Fruit fly (Drosophila melanogaster) whole organism, embryonic: ENCODE data around the gene dmrt93B.

Experiments
- Ada2b ChIP-seq: fragments of 200-800 bp; sonication (Bioruptor generic); IDR thresholded peaks from 2 replicates; pipeline ENCODE4 v1.3.6; 2022; ENCODE audit warnings: missing biosample characterization, missing genetic modification characterization
- Awh ChIP-seq: fragments of 200-800 bp; sonication (Bioruptor generic); IDR thresholded peaks from 2 replicates; pipeline ENCODE4, ENCODE4 v1.3.6; 2022; ENCODE audit warnings: missing biosample characterization, missing genetic modification characterization
- CG10147 ChIP-seq: fragments of 200-800 bp; sonication (Bioruptor generic); optimal IDR thresholded peaks from 2 replicates; lab custom pipeline; 2019; ENCODE audit warnings: missing biosample characterization, mild to moderate bottlenecking, missing genetic modification characterization, moderate library complexity
- CG10321 ChIP-seq: fragments of 200-800 bp; sonication (Bioruptor generic); IDR thresholded peaks from 2 replicates; pipeline ENCODE4 v1.3.6; 2022; ENCODE audit warnings: missing biosample characterization, missing genetic modification characterization
- CG10979 ChIP-seq: fragments of 200-800 bp; sonication (Bioruptor generic); optimal IDR thresholded peaks from 2 replicates; lab custom pipeline; 2018; ENCODE audit warnings: missing biosample characterization, mild to moderate bottlenecking, missing genetic modification characterization, moderate library complexity
- CG13296 ChIP-seq: fragments of 200-800 bp; sonication (Bioruptor generic); optimal IDR thresholded peaks from 3 replicates; lab custom pipeline; 2018; ENCODE audit warnings: missing biosample characterization, mild to moderate bottlenecking, missing genetic modification characterization
- CG15696 ChIP-seq: fragments of 200-800 bp; sonication (Bioruptor generic); optimal IDR thresholded peaks from 2 replicates; lab custom pipeline; 2019; ENCODE audit warnings: missing biosample characterization, mild to moderate bottlenecking, missing genetic modification characterization, moderate library complexity
- CG1647 ChIP-seq: fragments of 200-800 bp; sonication (Bioruptor generic); optimal IDR thresholded peaks from 3 replicates; lab custom pipeline; 2016; ENCODE audit warnings: missing biosample characterization, missing genetic modification characterization
- CG17361 ChIP-seq: fragments of 200-800 bp; sonication (Bioruptor generic); IDR thresholded peaks from 3 replicates; pipeline ENCODE4 v1.3.6; 2022; ENCODE audit warnings: missing biosample characterization, missing genetic modification characterization
- CG2199 ChIP-seq: fragments of 200-800 bp; sonication (Bioruptor generic); IDR thresholded peaks from 3 replicates; pipeline ENCODE4 v1.3.6; 2022; ENCODE audit warnings: missing biosample characterization, missing genetic modification characterization
- CG3281 ChIP-seq: fragments of 200-800 bp; sonication (Bioruptor generic); optimal IDR thresholded peaks from 3 replicates; lab custom pipeline; 2017; ENCODE audit warnings: missing biosample characterization, mild to moderate bottlenecking, missing genetic modification characterization
- CG6272 ChIP-seq: fragments of 200-800 bp; sonication (Bioruptor generic); IDR thresholded peaks from 2 replicates; pipeline ENCODE4 v1.3.6; 2022; ENCODE audit warnings: missing biosample characterization, missing genetic modification characterization
- CG7271 ChIP-seq: fragments of 200-800 bp; sonication (Bioruptor generic); optimal IDR thresholded peaks from 2 replicates; lab custom pipeline; 2018; ENCODE audit warnings: missing biosample characterization, mild to moderate bottlenecking, missing genetic modification characterization, moderate library complexity
- CG9215 ChIP-seq: fragments of 200-800 bp; sonication (Bioruptor generic); IDR thresholded peaks from 2 replicates; pipeline ENCODE4 v1.3.6; 2022; ENCODE audit warnings: missing biosample characterization, missing genetic modification characterization
- CG9817 ChIP-seq: fragments of 200-800 bp; sonication (Bioruptor generic); optimal IDR thresholded peaks from 2 replicates; lab custom pipeline; 2018; ENCODE audit warnings: missing biosample characterization, mild to moderate bottlenecking, missing genetic modification characterization, moderate library complexity
- CG9876 ChIP-seq: fragments of 200-800 bp; sonication (Bioruptor generic); optimal IDR thresholded peaks from 2 replicates; lab custom pipeline; 2016; ENCODE audit warnings: missing biosample characterization, missing genetic modification characterization
- Camta ChIP-seq: fragments of 200-800 bp; sonication (Bioruptor generic); optimal IDR thresholded peaks from 2 replicates; lab custom pipeline; 2016; ENCODE audit warnings: missing biosample characterization, missing genetic modification characterization
- Deaf1 ChIP-seq: fragments of 200-800 bp; optimal IDR thresholded peaks from 3 replicates; lab custom pipeline; 2019; ENCODE audit warnings: missing biosample characterization, mild to moderate bottlenecking, missing genetic modification characterization, moderate library complexity
- Dek ChIP-seq: fragments of 200-800 bp; sonication (Bioruptor generic); optimal IDR thresholded peaks from 3 replicates; lab custom pipeline; 2019; ENCODE audit warnings: missing biosample characterization, mild to moderate bottlenecking, missing genetic modification characterization, moderate library complexity
- Dll ChIP-seq: fragments of 200-800 bp; sonication (Bioruptor generic); IDR thresholded peaks from 4 replicates; pipeline ENCODE4 v1.3.6; 2022; ENCODE audit warnings: missing biosample characterization, missing genetic modification characterization; ENCODE audit not compliant: partially characterized antibody
- Doc2 ChIP-seq: fragments of 200-800 bp; sonication (Bioruptor generic); IDR thresholded peaks from 2 replicates; pipeline ENCODE4 v1.3.6; 2022; ENCODE audit warnings: missing biosample characterization, missing genetic modification characterization
- Fer3 ChIP-seq: fragments of 200-800 bp; sonication (Bioruptor generic); optimal IDR thresholded peaks from 2 replicates; lab custom pipeline; 2018; ENCODE audit warnings: missing biosample characterization, mild to moderate bottlenecking, missing genetic modification characterization, moderate library complexity
- H15 ChIP-seq: fragments of 200-800 bp; sonication (Bioruptor generic); IDR thresholded peaks from 3 replicates; pipeline ENCODE4 v1.3.6; 2022; ENCODE audit warnings: missing biosample characterization, missing genetic modification characterization
- Hsf ChIP-seq: fragments of 200-800 bp; sonication (Bioruptor generic); optimal IDR thresholded peaks from 3 replicates; lab custom pipeline; 2016; ENCODE audit warnings: missing biosample characterization, missing genetic modification characterization
- Med ChIP-seq: fragments of 200-800 bp; sonication (Bioruptor generic); peaks from one replicate; lab custom pipeline; 2016; ENCODE audit warnings: missing biosample characterization, missing genetic modification characterization, mild to moderate bottlenecking, inconsistent platforms, moderate library complexity
- Mes4 ChIP-seq: fragments of 200-800 bp; sonication (Bioruptor generic); optimal IDR thresholded peaks from 2 replicates; lab custom pipeline; 2016; ENCODE audit warnings: missing biosample characterization, missing genetic modification characterization
- Mrtf ChIP-seq: fragments of 200-800 bp; sonication (Bioruptor generic); IDR thresholded peaks from 3 replicates; pipeline ENCODE4 v1.3.6; 2022; ENCODE audit warnings: missing biosample characterization, missing genetic modification characterization
- Myb ChIP-seq: fragments of 200-800 bp; sonication (Bioruptor generic); optimal IDR thresholded peaks from 2 replicates; lab custom pipeline; 2016; ENCODE audit warnings: missing biosample characterization, missing genetic modification characterization
- NK7.1 ChIP-seq: fragments of 200-800 bp; sonication (Bioruptor generic); optimal IDR thresholded peaks from 3 replicates; lab custom pipeline; 2016; ENCODE audit warnings: missing biosample characterization, missing genetic modification characterization
- Sin3A ChIP-seq: fragments of >200 bp; optimal IDR thresholded peaks from 2 replicates; lab custom pipeline; 2018
- Sry-δ ChIP-seq: fragments of 200-800 bp; sonication (Bioruptor generic); optimal IDR thresholded peaks from 2 replicates; lab custom pipeline; 2016; ENCODE audit warnings: missing biosample characterization, missing genetic modification characterization
- ab ChIP-seq: fragments of 200-800 bp; sonication (Bioruptor generic); optimal IDR thresholded peaks from 2 replicates; lab custom pipeline; 2016; ENCODE audit warnings: missing biosample characterization, missing genetic modification characterization
- abd-A ChIP-seq: fragments of 200-800 bp; sonication (Bioruptor generic); optimal IDR thresholded peaks from 3 replicates; lab custom pipeline; 2019; ENCODE audit warnings: missing biosample characterization, mild to moderate bottlenecking, missing genetic modification characterization, moderate library complexity
- aop ChIP-seq: fragments of 200-800 bp; sonication (Bioruptor generic); IDR thresholded peaks from 2 replicates; pipeline ENCODE4 v1.3.6; 2022; ENCODE audit warnings: missing biosample characterization, missing genetic modification characterization
- cas ChIP-seq: fragments of 200-800 bp; sonication (Bioruptor generic); IDR thresholded peaks from 2 replicates; pipeline ENCODE4 v1.3.6; 2022; ENCODE audit warnings: missing biosample characterization, missing genetic modification characterization
- cwo ChIP-seq: fragments of 200-800 bp; sonication (Bioruptor generic); optimal IDR thresholded peaks from 3 replicates; lab custom pipeline; 2017; ENCODE audit warnings: missing biosample characterization, missing genetic modification characterization, mild to moderate bottlenecking, moderate library complexity, missing genetic modification reagents
- dmrt99B ChIP-seq: fragments of 200-800 bp; sonication (Bioruptor generic); optimal IDR thresholded peaks from 2 replicates; lab custom pipeline; 2018; ENCODE audit warnings: missing biosample characterization, mild to moderate bottlenecking, missing genetic modification characterization, moderate library complexity
- dpn ChIP-seq, 2 experiments: fragments of 200-800 bp; sonication (Bioruptor generic); optimal IDR thresholded peaks; 3 replicates each; lab custom pipeline; 2016; ENCODE audit warnings: missing biosample characterization in 2 of 2, missing genetic modification characterization in 2 of 2
- emc ChIP-seq: fragments of 200-800 bp; sonication (Bioruptor generic); optimal IDR thresholded peaks from 2 replicates; lab custom pipeline; 2016; ENCODE audit warnings: missing biosample characterization, missing genetic modification characterization
- esg ChIP-seq: fragments of 200-800 bp; sonication (Bioruptor generic); conservative IDR thresholded peaks from 2 replicates; pipeline ENCODE4 v1.3.6; 2022; ENCODE audit warnings: missing biosample characterization, missing genetic modification characterization
- eve ChIP-seq, 2 experiments: fragments of >200 bp; optimal IDR thresholded peaks; 2 replicates each; lab custom pipeline; 2017; ENCODE audit warnings: missing biosample characterization in 2 of 2, missing genetic modification characterization in 2 of 2
- hth ChIP-seq: fragments of >200 bp; optimal IDR thresholded peaks from 2 replicates; lab custom pipeline; 2017; ENCODE audit warnings: inconsistent platforms
- ken ChIP-seq: fragments of 200-800 bp; sonication (Bioruptor generic); IDR thresholded peaks from 3 replicates; pipeline ENCODE4 v1.3.6; 2022; ENCODE audit warnings: missing biosample characterization, missing genetic modification characterization
- lab ChIP-seq: fragments of 200-800 bp; sonication (Bioruptor generic); optimal IDR thresholded peaks from 3 replicates; lab custom pipeline; 2017; ENCODE audit warnings: missing biosample characterization, missing genetic modification characterization, mild to moderate bottlenecking, moderate library complexity, missing genetic modification reagents
- lmd ChIP-seq: fragments of 200-800 bp; sonication (Bioruptor generic); IDR thresholded peaks from 2 replicates; pipeline ENCODE4 v1.3.6; 2022; ENCODE audit warnings: missing biosample characterization, missing genetic modification characterization
- lola ChIP-seq, 3 experiments: fragments of >200 bp in 2 of 3; fragments of 200-800 bp in 1 of 3; sonication (Bioruptor generic) in 1 of 3; optimal IDR thresholded peaks; 2 replicates each; lab custom pipeline; 2017 to 2019; ENCODE audit warnings: missing biosample characterization in 3 of 3, missing genetic modification characterization in 3 of 3, mild to moderate bottlenecking in 1 of 3, moderate library complexity in 1 of 3
- nom ChIP-seq: fragments of 200-800 bp; sonication (Bioruptor generic); optimal IDR thresholded peaks from 2 replicates; lab custom pipeline; 2017; ENCODE audit warnings: missing biosample characterization, missing genetic modification characterization, mild to moderate bottlenecking, moderate library complexity, missing genetic modification reagents
- oc ChIP-seq: fragments of 200-800 bp; sonication (Bioruptor generic); optimal IDR thresholded peaks from 2 replicates; lab custom pipeline; 2018; ENCODE audit warnings: missing biosample characterization, mild to moderate bottlenecking, missing genetic modification characterization, moderate library complexity
- peb ChIP-seq: fragments of 200-800 bp; sonication (Bioruptor generic); IDR thresholded peaks from 2 replicates; pipeline ENCODE4 v1.3.6; 2022; ENCODE audit warnings: missing biosample characterization, missing genetic modification characterization
- pzg ChIP-seq: fragments of 200-800 bp; sonication (Bioruptor generic); optimal IDR thresholded peaks from 3 replicates; lab custom pipeline; 2018; ENCODE audit warnings: missing biosample characterization, mild to moderate bottlenecking, missing genetic modification characterization, moderate library complexity
- vnd ChIP-seq: fragments of 200-800 bp; sonication (Bioruptor generic); IDR thresholded peaks from 3 replicates; pipeline ENCODE4 v1.3.6; 2022; ENCODE audit warnings: missing biosample characterization, missing genetic modification characterization; ENCODE audit not compliant: partially characterized antibody

Gene dmrt93B

DNA sequence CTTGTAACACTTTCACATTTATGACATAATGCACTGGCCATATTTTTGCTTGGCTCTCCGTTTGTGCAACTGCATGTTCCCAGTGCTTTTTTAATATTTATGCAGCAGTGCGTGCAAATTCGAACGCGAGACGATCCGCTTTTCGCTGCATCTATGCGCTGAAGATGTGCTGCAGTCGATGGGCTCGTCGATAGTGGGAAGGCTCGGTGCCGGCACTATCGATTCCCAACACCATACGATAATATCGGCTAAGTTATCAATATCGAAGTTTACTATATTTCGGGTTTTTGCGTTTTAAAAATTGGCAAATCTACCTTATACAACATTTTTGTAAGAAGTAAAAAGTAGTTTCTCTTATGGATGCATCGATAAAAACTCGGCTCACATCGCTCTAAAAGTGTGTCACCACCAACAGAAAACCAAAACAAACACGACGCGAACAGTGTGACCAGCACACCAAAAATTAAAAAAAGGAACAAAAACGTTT is 23.9 kb downstream of the dmrt93B start, which contains the start of gene RhoGAP93B (continued):
- TF ChIP-seq Deaf1 (no peak), Mrtf (GFP tag; lab: Robert Waterston, UW) (peak; percentile 85), CG10979 (peak; percentile 71), CG10321 (peak; percentile 27; the same call in 1 of the 2 replicates), CG10147 (peak; percentile 86), esg (GFP tag; lab: Robert Waterston, UW) (peak; percentile 90), CG9876 (peak; percentile 85), Ada2b (GFP tag; lab: Robert Waterston, UW) (peak; percentile 90), CG1647 (GFP tag; lab: Kevin White, UChicago) (peak; percentile 85), cwo (GFP tag; lab: Kevin White, UChicago) (peak; percentile 71), CG6272 (GFP tag; lab: Robert Waterston, UW) (peak; percentile 96), CG9817 (tag; lab: Kevin White, UChicago) (peak; percentile 77), eve (GFP tag; optimal IDR thresholded peaks at IDR 0.05; lab: Kevin White, UChicago) (peak in 1 of 2 experiments; percentile 20), Awh (GFP tag; lab: Robert Waterston, UW) (peak; percentile 89), Dek (tag; lab: Kevin White, UChicago) (peak; percentile 67), CG13296 (GFP tag; lab: Kevin White, UChicago) (peak; percentile 64), cas (peak; percentile 85), Mes4 (GFP tag; lab: Kevin White, UChicago) (peak; percentile 81), Doc2 (GFP tag; lab: Robert Waterston, UW) (no peak), hth (lab: Kevin White, UChicago) (no peak), Camta (GFP tag; lab: Kevin White, UChicago) (peak; percentile 76), NK7.1 (peak; percentile 63), CG7271 (tag; lab: Kevin White, UChicago) (peak; percentile 84), Myb (GFP tag; lab: Kevin White, UChicago) (peak; percentile 92), lola (GFP tag; optimal IDR thresholded peaks at IDR 0.05; lab: Kevin White, UChicago) (peak in 1 of 3 experiments; percentile 78), CG15696 (tag; lab: Kevin White, UChicago) (peak; percentile 90), Sin3A (lab: Kevin White, UChicago) (peak; percentile 99), ken (GFP tag; lab: Robert Waterston, UW) (peak; percentile 83), Dll (peak; percentile 100), Hsf (GFP tag; lab: Kevin White, UChicago) (peak; percentile 76), nom (GFP tag; lab: Kevin White, UChicago) (peak; percentile 55), Med (peak; percentile 99), aop (GFP tag; lab: Robert Waterston, UW) (peak; percentile 91), CG3281 (GFP tag; lab: Kevin White, UChicago) (peak; percentile 74), lmd (GFP tag; lab: Robert Waterston, UW) (peak; percentile 87), Fer3 (tag; lab: Kevin White, UChicago) (peak; percentile 82), oc (tag; lab: Kevin White, UChicago) (no peak), CG2199 (GFP tag; lab: Robert Waterston, UW) (peak; percentile 88; the same call in 2 of the 3 replicates), dpn (GFP tag; optimal IDR thresholded peaks at IDR 0.05; lab: Kevin White, UChicago) (peak; percentile 86), lab (GFP tag; lab: Kevin White, UChicago) (peak; percentile 91), dmrt99B (no peak), Sry-δ (GFP tag; lab: Kevin White, UChicago) (peak; percentile 100), ab (peak; percentile 7), emc (GFP tag; lab: Kevin White, UChicago) (peak; percentile 84), CG17361 (peak; percentile 84), CG9215 (GFP tag; lab: Robert Waterston, UW) (peak; percentile 90), peb (peak; percentile 80), H15 (GFP tag; lab: Robert Waterston, UW) (peak; percentile 90), abd-A (tag; lab: Kevin White, UChicago) (no peak), pzg (GFP tag; lab: Kevin White, UChicago) (peak; percentile 94), vnd (peak; percentile 100)
